In the genomic region with DNA sequence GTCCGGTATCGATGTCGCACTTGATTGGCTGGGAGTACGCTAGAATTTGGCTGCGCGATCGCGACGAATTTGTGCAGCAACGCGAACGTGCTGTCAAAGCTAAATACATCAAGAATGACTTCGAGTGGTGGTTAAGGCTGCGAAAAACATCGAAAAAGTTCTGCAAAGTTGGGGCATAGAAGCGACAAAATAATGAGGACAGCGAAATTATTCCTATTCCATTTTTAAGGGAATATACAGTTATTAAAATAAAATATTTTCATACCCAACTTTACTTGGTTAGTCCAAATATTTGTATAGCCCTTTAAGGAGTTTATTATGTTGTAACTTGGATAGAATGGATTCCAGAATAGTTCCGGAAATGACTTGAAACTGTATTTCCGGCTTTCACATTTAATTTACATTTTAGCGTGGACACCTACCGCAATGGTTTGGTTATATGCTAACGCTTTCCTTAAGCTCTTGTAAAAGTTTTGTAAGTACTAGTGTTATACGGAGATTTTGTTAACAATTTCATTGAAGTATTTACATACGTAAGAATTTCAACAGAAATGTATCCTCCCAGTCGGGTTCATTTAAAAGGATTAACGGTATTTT, we compare ENCODE assay signal across 1 fruit fly cellular context.
TF ChIP-seq lines count a peak whose summit lies in the region.

No protein-coding gene starts in this region.

TF ChIP-seq in whole organism, embryonic, 481 proteins besides CTCF, POLR2A, EP300 and RAD21 (continued from another document and continues in another):
- TF ChIP-seq mld (GFP tag; IDR thresholded peaks at IDR 0.05; lab: Robert Waterston, UW; ENCODE audit: partially characterized antibody) = no peak
- peak; percentile 79 for TF ChIP-seq CG11504 (tag; optimal IDR thresholded peaks at IDR 0.05; lab: Kevin White, UChicago)
- TF ChIP-seq Atf6 (GFP tag; IDR thresholded peaks at IDR 0.05; lab: Robert Waterston, UW) = peak; percentile 68
- TF ChIP-seq zf30C (GFP tag; optimal IDR thresholded peaks at IDR 0.05; lab: Kevin White, UChicago) = no peak
- TF ChIP-seq Nf-YA (GFP tag; IDR thresholded peaks at IDR 0.05; lab: Robert Waterston, UW) = no peak
- peak; percentile 72 for TF ChIP-seq CG15011 (GFP tag; optimal IDR thresholded peaks at IDR 0.05; lab: Kevin White, UChicago)
- peak; percentile 55; the same call in 2 of the 3 replicates for TF ChIP-seq zfh1 (GFP tag; IDR thresholded peaks at IDR 0.05; lab: Robert Waterston, UW)
- no peak for TF ChIP-seq CG10565 (GFP tag; optimal IDR thresholded peaks at IDR 0.05; lab: Kevin White, UChicago)
- TF ChIP-seq Hmr (GFP tag; optimal IDR thresholded peaks at IDR 0.05; lab: Kevin White, UChicago) = peak; percentile 94
- no peak for TF ChIP-seq zen2 (GFP tag; IDR thresholded peaks at IDR 0.05; lab: Robert Waterston, UW; ENCODE audit: partially characterized antibody)
- no peak for TF ChIP-seq zen (tag; optimal IDR thresholded peaks at IDR 0.05; lab: Kevin White, UChicago)
- TF ChIP-seq D19A (tag; optimal IDR thresholded peaks at IDR 0.05; lab: Kevin White, UChicago) = no peak
- TF ChIP-seq CG18476 (GFP tag; optimal IDR thresholded peaks at IDR 0.05; lab: Kevin White, UChicago) = no peak
- no peak for TF ChIP-seq pan (optimal IDR thresholded peaks at IDR 0.05; lab: Kevin White, UChicago)
- peak in 1 of 2 experiments; percentile 81 for TF ChIP-seq pan (GFP tag; optimal IDR thresholded peaks at IDR 0.05 in 1 of 2, IDR thresholded peaks at IDR 0.05 in 1 of 2)
- TF ChIP-seq dmrt11E (tag; optimal IDR thresholded peaks at IDR 0.05; lab: Kevin White, UChicago) = peak; percentile 45
- TF ChIP-seq bigmax (GFP tag; optimal IDR thresholded peaks at IDR 0.05; lab: Kevin White, UChicago) = peak; percentile 78
- peak; percentile 85 for TF ChIP-seq CG12391 (tag; optimal IDR thresholded peaks at IDR 0.05; lab: Kevin White, UChicago)
- TF ChIP-seq CG10209 (GFP tag; optimal IDR thresholded peaks at IDR 0.05; lab: Kevin White, UChicago) = peak; percentile 84
- TF ChIP-seq cas (GFP tag; IDR thresholded peaks at IDR 0.05; lab: Robert Waterston, UW) = no peak
- TF ChIP-seq CG11456 (GFP tag; IDR thresholded peaks at IDR 0.05; lab: Robert Waterston, UW) = peak; percentile 81
- TF ChIP-seq CG3407 (GFP tag; optimal IDR thresholded peaks at IDR 0.05; lab: Kevin White, UChicago) = peak; percentile 84
- TF ChIP-seq Xrp1 (GFP tag; IDR thresholded peaks at IDR 0.05; lab: Robert Waterston, UW) = no peak
- TF ChIP-seq CG1024 (GFP tag; IDR thresholded peaks at IDR 0.05; lab: Robert Waterston, UW) = peak; percentile 26; the same call in 1 of the 2 replicates
- TF ChIP-seq tgo (GFP tag; IDR thresholded peaks at IDR 0.05; lab: Robert Waterston, UW) = peak; percentile 47; the same call in 1 of the 3 replicates
- no peak for TF ChIP-seq emc (GFP tag; optimal IDR thresholded peaks at IDR 0.05; lab: Kevin White, UChicago)
- TF ChIP-seq Mad (GFP tag; optimal IDR thresholded peaks at IDR 0.05; lab: Kevin White, UChicago) = peak; percentile 75
- TF ChIP-seq Dip2 (GFP tag; IDR thresholded peaks at IDR 0.05; lab: Robert Waterston, UW) = no peak
- peak; percentile 63 for TF ChIP-seq kni (GFP tag; optimal IDR thresholded peaks at IDR 0.05; lab: Kevin White, UChicago)
- TF ChIP-seq Tbp (GFP tag; optimal IDR thresholded peaks at IDR 0.05; lab: Kevin White, UChicago) = no peak
- no peak for TF ChIP-seq Dbx (GFP tag; IDR thresholded peaks at IDR 0.05; lab: Robert Waterston, UW)
- peak; percentile 72 for TF ChIP-seq sqz (GFP tag; optimal IDR thresholded peaks at IDR 0.05; lab: Kevin White, UChicago)
- peak; percentile 92 for TF ChIP-seq CG3281 (GFP tag; optimal IDR thresholded peaks at IDR 0.05; lab: Kevin White, UChicago)
- TF ChIP-seq ems (GFP tag; optimal IDR thresholded peaks at IDR 0.05; lab: Kevin White, UChicago) = peak; percentile 31
- peak; percentile 62 for TF ChIP-seq CG18262 (tag; optimal IDR thresholded peaks at IDR 0.05; lab: Kevin White, UChicago)
- no peak for TF ChIP-seq CG15696 (tag; optimal IDR thresholded peaks at IDR 0.05; lab: Kevin White, UChicago)
- TF ChIP-seq CG17612 (GFP tag; IDR thresholded peaks at IDR 0.05; lab: Robert Waterston, UW) = no peak
- TF ChIP-seq Pdp1 (GFP tag; optimal IDR thresholded peaks at IDR 0.05; lab: Kevin White, UChicago) = peak in 1 of 2 experiments; percentile 41
- peak; percentile 51; the same call in 1 of the 2 replicates for TF ChIP-seq CG10321 (GFP tag; IDR thresholded peaks at IDR 0.05; lab: Robert Waterston, UW)
- peak in 1 of 2 experiments; percentile 82 for TF ChIP-seq bsh (GFP tag; optimal IDR thresholded peaks at IDR 0.05; lab: Kevin White, UChicago)
- no peak for TF ChIP-seq CG1792 (GFP tag; optimal IDR thresholded peaks at IDR 0.05; lab: Kevin White, UChicago)
- no peak for TF ChIP-seq grn (GFP tag; optimal IDR thresholded peaks at IDR 0.05; lab: Kevin White, UChicago)
- TF ChIP-seq tll (GFP tag; optimal IDR thresholded peaks at IDR 0.05; lab: Kevin White, UChicago) = no peak
- TF ChIP-seq Scr (GFP tag; IDR thresholded peaks at IDR 0.05; lab: Robert Waterston, UW; ENCODE audit: partially characterized antibody) = no peak
- peak; percentile 90 for TF ChIP-seq Asciz (GFP tag; optimal IDR thresholded peaks at IDR 0.05; lab: Kevin White, UChicago)
- TF ChIP-seq ind (GFP tag; optimal IDR thresholded peaks at IDR 0.05; lab: Kevin White, UChicago) = peak; percentile 44
- TF ChIP-seq corto (GFP tag; optimal IDR thresholded peaks at IDR 0.05; lab: Kevin White, UChicago) = no peak
- peak; percentile 90 for TF ChIP-seq CG6813 (GFP tag; optimal IDR thresholded peaks at IDR 0.05; lab: Kevin White, UChicago)
- TF ChIP-seq BEAF-32 (GFP tag; optimal IDR thresholded peaks at IDR 0.05; lab: Kevin White, UChicago) = no peak
- TF ChIP-seq CG4730 (GFP tag; IDR thresholded peaks at IDR 0.05; lab: Robert Waterston, UW) = no peak
- no peak for TF ChIP-seq fru (optimal IDR thresholded peaks at IDR 0.05; lab: Kevin White, UChicago)
- no peak for TF ChIP-seq HLH3B (GFP tag; IDR thresholded peaks at IDR 0.05; lab: Robert Waterston, UW)
- no peak for TF ChIP-seq tna (GFP tag; IDR thresholded peaks at IDR 0.05; lab: Robert Waterston, UW; ENCODE audit: partially characterized antibody)
- peak; percentile 54; the same call in 1 of the 3 replicates for TF ChIP-seq ken (GFP tag; IDR thresholded peaks at IDR 0.05; lab: Robert Waterston, UW)
- peak; percentile 49 for TF ChIP-seq lilli (GFP tag; optimal IDR thresholded peaks at IDR 0.05; lab: Kevin White, UChicago)
- TF ChIP-seq NFAT (GFP tag; IDR thresholded peaks at IDR 0.05; lab: Robert Waterston, UW) = peak; percentile 45; the same call in 1 of the 2 replicates
- peak; percentile 56 for TF ChIP-seq kah (GFP tag; optimal IDR thresholded peaks at IDR 0.05; lab: Kevin White, UChicago)
- TF ChIP-seq sisA (GFP tag; IDR thresholded peaks at IDR 0.05; lab: Robert Waterston, UW) = no peak
- peak; percentile 77 for TF ChIP-seq dmrt99B (tag; optimal IDR thresholded peaks at IDR 0.05; lab: Kevin White, UChicago)
- TF ChIP-seq CG17328 (GFP tag; IDR thresholded peaks at IDR 0.05; lab: Robert Waterston, UW) = peak; percentile 72
- peak; percentile 88 for TF ChIP-seq B-H2 (GFP tag; optimal IDR thresholded peaks at IDR 0.05; lab: Kevin White, UChicago)
- peak; percentile 72 for TF ChIP-seq Hey (tag; optimal IDR thresholded peaks at IDR 0.05; lab: Kevin White, UChicago)
- no peak for TF ChIP-seq CG9727 (GFP tag; optimal IDR thresholded peaks at IDR 0.05; lab: Kevin White, UChicago)
- no peak for TF ChIP-seq CG16813 (GFP tag; IDR thresholded peaks at IDR 0.05; lab: Robert Waterston, UW; ENCODE audit: partially characterized antibody)
- TF ChIP-seq h (optimal IDR thresholded peaks at IDR 0.05; lab: Kevin White, UChicago) = no peak
- TF ChIP-seq CG13424 (tag; optimal IDR thresholded peaks at IDR 0.05; lab: Kevin White, UChicago) = peak; percentile 60
- TF ChIP-seq gfzf (GFP tag; optimal IDR thresholded peaks at IDR 0.05; lab: Kevin White, UChicago) = no peak
- peak; percentile 18 for TF ChIP-seq MESR4 (GFP tag; optimal IDR thresholded peaks at IDR 0.05; lab: Kevin White, UChicago)
- peak; percentile 51 for TF ChIP-seq CG8924 (tag; optimal IDR thresholded peaks at IDR 0.05; lab: Kevin White, UChicago)
- peak; percentile 20 for TF ChIP-seq jumu (GFP tag; optimal IDR thresholded peaks at IDR 0.05; lab: Kevin White, UChicago)
- no peak for TF ChIP-seq prd (optimal IDR thresholded peaks at IDR 0.05; lab: Kevin White, UChicago)
- no peak for TF ChIP-seq prd (GFP tag; IDR thresholded peaks at IDR 0.05; lab: Robert Waterston, UW)
- TF ChIP-seq Hr51 (GFP tag; optimal IDR thresholded peaks at IDR 0.05; lab: Kevin White, UChicago) = peak; percentile 60 to 79
- 0 out of 2 replicates have a peak, but pooled peaks have one; percentile 26 for TF ChIP-seq aop (GFP tag; IDR thresholded peaks at IDR 0.05; lab: Robert Waterston, UW)
- peak; percentile 93 for TF ChIP-seq CG12071 (GFP tag; optimal IDR thresholded peaks at IDR 0.05; lab: Kevin White, UChicago)
- peak; percentile 76 for TF ChIP-seq CG12236 (GFP tag; optimal IDR thresholded peaks at IDR 0.05; lab: Kevin White, UChicago)
- peak; percentile 89 for TF ChIP-seq Fer3 (tag; optimal IDR thresholded peaks at IDR 0.05; lab: Kevin White, UChicago)
- no peak for TF ChIP-seq Aef1 (GFP tag; IDR thresholded peaks at IDR 0.05; lab: Robert Waterston, UW)
- TF ChIP-seq insv (GFP tag; optimal IDR thresholded peaks at IDR 0.05; lab: Kevin White, UChicago) = peak in 1 of 2 experiments; percentile 64
- peak; percentile 78 for TF ChIP-seq oc (tag; optimal IDR thresholded peaks at IDR 0.05; lab: Kevin White, UChicago)
- no peak for TF ChIP-seq croc (GFP tag; conservative IDR thresholded peaks at IDR 0.05; lab: Robert Waterston, UW)
- peak; percentile 38 for TF ChIP-seq Spps (tag; optimal IDR thresholded peaks at IDR 0.05; lab: Kevin White, UChicago)
- TF ChIP-seq chif (GFP tag; optimal IDR thresholded peaks at IDR 0.05; lab: Kevin White, UChicago) = peak; percentile 54 to 85
- no peak for TF ChIP-seq gro (GFP tag; optimal IDR thresholded peaks at IDR 0.05; lab: Kevin White, UChicago)
- no peak for TF ChIP-seq CG4404 (GFP tag; IDR thresholded peaks at IDR 0.05; lab: Robert Waterston, UW)
- no peak for TF ChIP-seq wor (GFP tag; IDR thresholded peaks at IDR 0.05; lab: Robert Waterston, UW)
- no peak for TF ChIP-seq CG14014 (GFP tag; IDR thresholded peaks at IDR 0.05; lab: Robert Waterston, UW)
- no peak for TF ChIP-seq ato (GFP tag; IDR thresholded peaks at IDR 0.05; lab: Robert Waterston, UW; ENCODE audit: partially characterized antibody)
- peak; percentile 65 for TF ChIP-seq Jarid2 (GFP tag; optimal IDR thresholded peaks at IDR 0.05; lab: Kevin White, UChicago)
- TF ChIP-seq CG2120 (GFP tag; optimal IDR thresholded peaks at IDR 0.05; lab: Kevin White, UChicago) = peak; percentile 13
- no peak; the same call in 1 of the 2 replicates for TF ChIP-seq MBD-R2 (GFP tag; IDR thresholded peaks at IDR 0.05; lab: Robert Waterston, UW)
- TF ChIP-seq odd (GFP tag; optimal IDR thresholded peaks at IDR 0.05; lab: Kevin White, UChicago) = peak; percentile 87
- no peak for TF ChIP-seq CG15073 (GFP tag; optimal IDR thresholded peaks at IDR 0.05; lab: Kevin White, UChicago)
- peak; percentile 86 for TF ChIP-seq CG4328 (GFP tag; optimal IDR thresholded peaks at IDR 0.05; lab: Kevin White, UChicago)
- TF ChIP-seq CG2889 (GFP tag; IDR thresholded peaks at IDR 0.05; lab: Robert Waterston, UW) = no peak
- no peak for TF ChIP-seq CG4854 (GFP tag; optimal IDR thresholded peaks at IDR 0.05; lab: Kevin White, UChicago)
- peak; percentile 44 for TF ChIP-seq pita (GFP tag; optimal IDR thresholded peaks at IDR 0.05; lab: Kevin White, UChicago)
- TF ChIP-seq CG10431 (GFP tag; optimal IDR thresholded peaks at IDR 0.05; lab: Kevin White, UChicago) = peak; percentile 77
- peak; percentile 52 for TF ChIP-seq Drgx (GFP tag; IDR thresholded peaks at IDR 0.05; lab: Robert Waterston, UW)
- no peak for TF ChIP-seq Taf1 (GFP tag; IDR thresholded peaks at IDR 0.05; lab: Robert Waterston, UW)
- peak; percentile 51 for TF ChIP-seq CG3163 (GFP tag; optimal IDR thresholded peaks at IDR 0.05; lab: Kevin White, UChicago)
- peak; percentile 25 for TF ChIP-seq bab2 (GFP tag; optimal IDR thresholded peaks at IDR 0.05; lab: Kevin White, UChicago)
- peak; percentile 84 for TF ChIP-seq luna (GFP tag; optimal IDR thresholded peaks at IDR 0.05; lab: Kevin White, UChicago)
- peak; percentile 38; the same call in 1 of the 3 replicates for TF ChIP-seq Optix (GFP tag; IDR thresholded peaks at IDR 0.05; lab: Robert Waterston, UW)
- TF ChIP-seq schlank (tag; optimal IDR thresholded peaks at IDR 0.05; lab: Kevin White, UChicago) = peak; percentile 88
- peak; percentile 65 for TF ChIP-seq CG10979 (tag; optimal IDR thresholded peaks at IDR 0.05; lab: Kevin White, UChicago)
- 0 out of 2 replicates have a peak, but pooled peaks have one; percentile 12 for TF ChIP-seq CG11696 (GFP tag; IDR thresholded peaks at IDR 0.05; lab: Robert Waterston, UW)
- peak; percentile 89 for TF ChIP-seq CG13296 (GFP tag; optimal IDR thresholded peaks at IDR 0.05; lab: Kevin White, UChicago)
- peak; percentile 57 for TF ChIP-seq exex (tag; optimal IDR thresholded peaks at IDR 0.05; lab: Kevin White, UChicago)
- no peak for TF ChIP-seq Dfd (GFP tag; optimal IDR thresholded peaks at IDR 0.05; lab: Kevin White, UChicago)
- peak; percentile 24 for TF ChIP-seq CG12155 (GFP tag; optimal IDR thresholded peaks at IDR 0.05; lab: Kevin White, UChicago)
- TF ChIP-seq CG31388 (GFP tag; optimal IDR thresholded peaks at IDR 0.05; lab: Kevin White, UChicago) = no peak
- TF ChIP-seq crp (GFP tag; optimal IDR thresholded peaks at IDR 0.05; lab: Kevin White, UChicago) = peak in 1 of 2 experiments; percentile 50
- TF ChIP-seq ase (GFP tag; IDR thresholded peaks at IDR 0.05; lab: Robert Waterston, UW) = peak; percentile 39; the same call in 2 of the 3 replicates
- no peak for TF ChIP-seq ara (GFP tag; IDR thresholded peaks at IDR 0.05; lab: Robert Waterston, UW)
- peak; percentile 50 for TF ChIP-seq HLH54F (GFP tag; optimal IDR thresholded peaks at IDR 0.05; lab: Kevin White, UChicago)
- peak; percentile 38 for TF ChIP-seq fd96Cb (tag; optimal IDR thresholded peaks at IDR 0.05; lab: Kevin White, UChicago)
- peak; percentile 39 for TF ChIP-seq NK7.1 (GFP tag; optimal IDR thresholded peaks at IDR 0.05; lab: Kevin White, UChicago)
- TF ChIP-seq CG5180 (GFP tag; optimal IDR thresholded peaks at IDR 0.05; lab: Kevin White, UChicago) = peak; percentile 68
- TF ChIP-seq pzg (GFP tag; optimal IDR thresholded peaks at IDR 0.05; lab: Kevin White, UChicago) = peak; percentile 31
- TF ChIP-seq sima (GFP tag; optimal IDR thresholded peaks at IDR 0.05; lab: Kevin White, UChicago) = no peak
- peak; percentile 77 for TF ChIP-seq bcd (GFP tag; optimal IDR thresholded peaks at IDR 0.05; lab: Kevin White, UChicago)
- peak; percentile 54 for TF ChIP-seq Six4 (GFP tag; optimal IDR thresholded peaks at IDR 0.05; lab: Kevin White, UChicago)
- no peak for TF ChIP-seq Hmx (GFP tag; optimal IDR thresholded peaks at IDR 0.05; lab: Kevin White, UChicago)
